Fruit fly (Drosophila melanogaster) whole organism, wandering third instar larva: ENCODE data around the gene tok.
A peak's percentile ranks its signal among the peaks of the same experiment; 100 is the strongest.

Experiments
- Abd-B ChIP-seq: fragments of >200 bp; optimal IDR thresholded peaks from 2 replicates; lab custom pipeline; 2017; ENCODE audit warnings: missing biosample characterization, missing genetic modification characterization
- CG32264 ChIP-seq: fragments of 200-800 bp; sonication (Bioruptor generic); optimal IDR thresholded peaks from 2 replicates; lab custom pipeline; 2016; ENCODE audit warnings: missing biosample characterization, missing genetic modification characterization
- CG9705 ChIP-seq: fragments of 200-800 bp; sonication (Bioruptor generic); optimal IDR thresholded peaks from 2 replicates; lab custom pipeline; 2018; ENCODE audit warnings: missing biosample characterization, mild to moderate bottlenecking, missing genetic modification characterization
- CrebA ChIP-seq: fragments of 200-800 bp; sonication (Bioruptor generic); optimal IDR thresholded peaks from 2 replicates; lab custom pipeline; 2016; ENCODE audit warnings: missing biosample characterization, mild to moderate bottlenecking, missing genetic modification characterization, borderline replicate concordance
- Dfd ChIP-seq: fragments of >200 bp; optimal IDR thresholded peaks from 2 replicates; lab custom pipeline; 2017; ENCODE audit warnings: missing biosample characterization, missing genetic modification characterization
- Dif ChIP-seq: fragments of 200-275, 200-300 bp; sonication (Bioruptor generic); optimal IDR thresholded peaks from 2 replicates; lab custom pipeline; 2018; ENCODE audit warnings: missing biosample characterization, missing genetic modification characterization; ENCODE audit not compliant: partially characterized antibody
- GATAd ChIP-seq: sonication (Bioruptor generic); optimal IDR thresholded peaks from 2 replicates; lab custom pipeline; 2016; ENCODE audit warnings: missing biosample characterization, missing genetic modification characterization
- HLH106 ChIP-seq: fragments of 200-800 bp; optimal IDR thresholded peaks from 3 replicates; lab custom pipeline; 2019; ENCODE audit warnings: missing biosample characterization, mild to moderate bottlenecking, missing genetic modification characterization, moderate library complexity
- Hnf4 ChIP-seq: fragments of 200-800 bp; sonication (Bioruptor generic); optimal IDR thresholded peaks from 2 replicates; lab custom pipeline; 2016; ENCODE audit warnings: missing biosample characterization, mild to moderate bottlenecking, missing genetic modification characterization
- Hr78 ChIP-seq: fragments of >200 bp; optimal IDR thresholded peaks from 2 replicates; lab custom pipeline; 2017; ENCODE audit warnings: missing biosample characterization, missing genetic modification characterization
- Hr83 ChIP-seq: fragments of 200-300 bp; sonication (Bioruptor generic); optimal IDR thresholded peaks from 2 replicates; lab custom pipeline; 2016; ENCODE audit warnings: missing biosample characterization, mild to moderate bottlenecking, missing genetic modification characterization, moderate library complexity; ENCODE audit not compliant: poor library complexity, severe bottlenecking
- Jra ChIP-seq: sonication (Bioruptor generic); optimal IDR thresholded peaks from 2 replicates; lab custom pipeline; 2016; ENCODE audit warnings: missing biosample characterization, missing genetic modification characterization
- Mio ChIP-seq: sonication (Bioruptor generic); optimal IDR thresholded peaks from 2 replicates; lab custom pipeline; 2016; ENCODE audit warnings: missing biosample characterization, missing genetic modification characterization
- Myc ChIP-seq: fragments of >200 bp; optimal IDR thresholded peaks from 2 replicates; lab custom pipeline; 2017
- N ChIP-seq: fragments of >200 bp; optimal IDR thresholded peaks from 2 replicates; lab custom pipeline; 2018; ENCODE audit warnings: missing biosample characterization, missing external identifiers, missing genetic modification characterization
- OdsH ChIP-seq: fragments of 200-800 bp; sonication (Bioruptor generic); optimal IDR thresholded peaks from 2 replicates; lab custom pipeline; 2016; ENCODE audit warnings: missing biosample characterization, mild to moderate bottlenecking, missing genetic modification characterization
- Rel ChIP-seq, 2 experiments: fragments of 200-800 bp; sonication (Bioruptor generic) in 1 of 2; optimal IDR thresholded peaks; 2 replicates in 1 of 2; 3 replicates in 1 of 2; lab custom pipeline; 2016 to 2019; ENCODE audit warnings: mild to moderate bottlenecking in 2 of 2, missing biosample characterization in 2 of 2, missing genetic modification characterization in 2 of 2, moderate library complexity in 1 of 2
- Sp1 ChIP-seq: fragments of 200-800 bp; sonication (Bioruptor generic); optimal IDR thresholded peaks from 3 replicates; lab custom pipeline; 2019; ENCODE audit warnings: missing biosample characterization, mild to moderate bottlenecking, missing genetic modification characterization, moderate library complexity
- Vsx2 ChIP-seq: fragments of 200-300, 225-300 bp; sonication (Bioruptor generic); optimal IDR thresholded peaks from 2 replicates; lab custom pipeline; 2018; ENCODE audit warnings: missing biosample characterization, missing genetic modification characterization; ENCODE audit not compliant: partially characterized antibody
- br ChIP-seq: fragments of 200-800 bp; sonication (Bioruptor generic); optimal IDR thresholded peaks from 2 replicates; lab custom pipeline; 2016; ENCODE audit warnings: missing biosample characterization, missing genetic modification characterization
- brk ChIP-seq: fragments of 200-800 bp; sonication (Bioruptor generic); optimal IDR thresholded peaks from 2 replicates; lab custom pipeline; 2016; ENCODE audit warnings: missing biosample characterization, mild to moderate bottlenecking, missing genetic modification characterization
- dl ChIP-seq, 2 experiments: fragments of 175-275, 200-275 bp in 1 of 2; fragments of 200-275 bp in 1 of 2; sonication (Bioruptor generic); optimal IDR thresholded peaks; lab custom pipeline; 2018; ENCODE audit warnings: mild to moderate bottlenecking in 2 of 2, missing biosample characterization in 2 of 2, missing genetic modification characterization in 2 of 2, moderate library complexity in 2 of 2; ENCODE audit not compliant: partially characterized antibody in 2 of 2, insufficient read depth in 1 of 2
- dmrt93B ChIP-seq: fragments of 200-800 bp; sonication (Bioruptor generic); optimal IDR thresholded peaks from 2 replicates; lab custom pipeline; 2018; ENCODE audit warnings: missing biosample characterization, mild to moderate bottlenecking, missing genetic modification characterization
- dsf ChIP-seq: sonication (Bioruptor generic); optimal IDR thresholded peaks from 2 replicates; lab custom pipeline; 2016; ENCODE audit warnings: missing biosample characterization, missing genetic modification characterization, borderline replicate concordance
- ey ChIP-seq: fragments of 200-800 bp; sonication (Bioruptor generic); optimal IDR thresholded peaks from 2 replicates; lab custom pipeline; 2016; ENCODE audit warnings: missing biosample characterization, missing genetic modification characterization
- foxo ChIP-seq, 2 experiments: fragments of 200-800 bp; sonication (Bioruptor generic); optimal IDR thresholded peaks; 2 replicates in 1 of 2; 3 replicates in 1 of 2; lab custom pipeline; 2016 to 2017; ENCODE audit warnings: missing biosample characterization in 2 of 2, missing genetic modification characterization in 2 of 2
- fru ChIP-seq: fragments of 200-800 bp; sonication (Bioruptor generic); optimal IDR thresholded peaks from 3 replicates; lab custom pipeline; 2016; ENCODE audit warnings: missing biosample characterization, mild to moderate bottlenecking, missing genetic modification characterization
- h ChIP-seq: fragments of 200-800 bp; sonication (Bioruptor generic); optimal IDR thresholded peaks from 3 replicates; lab custom pipeline; 2016; ENCODE audit warnings: missing biosample characterization, mild to moderate bottlenecking, missing genetic modification characterization
- jim ChIP-seq: fragments of 175-275, 200-325 bp; sonication (Bioruptor generic); optimal IDR thresholded peaks from 2 replicates; lab custom pipeline; 2016; ENCODE audit warnings: missing biosample characterization, mild to moderate bottlenecking, missing genetic modification characterization
- lola ChIP-seq: fragments of >200 bp; optimal IDR thresholded peaks from 2 replicates; lab custom pipeline; 2017; ENCODE audit warnings: missing biosample characterization, missing genetic modification characterization
- pan ChIP-seq: fragments of >200 bp; optimal IDR thresholded peaks from 2 replicates; lab custom pipeline; 2017
- psq ChIP-seq: fragments of 200-800 bp; sonication (Bioruptor generic); optimal IDR thresholded peaks from 3 replicates; lab custom pipeline; 2017; ENCODE audit warnings: missing biosample characterization, mild to moderate bottlenecking, missing genetic modification characterization, moderate library complexity
- rgr ChIP-seq: fragments of 200-800 bp; sonication (Bioruptor generic); optimal IDR thresholded peaks from 3 replicates; lab custom pipeline; 2016; ENCODE audit warnings: missing biosample characterization, mild to moderate bottlenecking, missing genetic modification characterization
- sage ChIP-seq: fragments of 200-800 bp; sonication (Bioruptor generic); optimal IDR thresholded peaks from 2 replicates; lab custom pipeline; 2016; ENCODE audit warnings: missing biosample characterization, mild to moderate bottlenecking, missing genetic modification characterization
- sv ChIP-seq: fragments of 200-800 bp; sonication (Bioruptor generic); optimal IDR thresholded peaks from 3 replicates; lab custom pipeline; 2016; ENCODE audit warnings: missing biosample characterization, missing genetic modification characterization
- tai ChIP-seq: sonication (Bioruptor generic); optimal IDR thresholded peaks from 2 replicates; lab custom pipeline; 2016; ENCODE audit warnings: missing biosample characterization, missing genetic modification characterization
- usp ChIP-seq: fragments of >200 bp; optimal IDR thresholded peaks from 2 replicates; lab custom pipeline; 2017; ENCODE audit warnings: missing biosample characterization, missing genetic modification characterization
- woc ChIP-seq: sonication (Bioruptor generic); optimal IDR thresholded peaks from 2 replicates; lab custom pipeline; 2016; ENCODE audit warnings: missing biosample characterization, mild to moderate bottlenecking, missing genetic modification characterization

The tok gene

DNA sequence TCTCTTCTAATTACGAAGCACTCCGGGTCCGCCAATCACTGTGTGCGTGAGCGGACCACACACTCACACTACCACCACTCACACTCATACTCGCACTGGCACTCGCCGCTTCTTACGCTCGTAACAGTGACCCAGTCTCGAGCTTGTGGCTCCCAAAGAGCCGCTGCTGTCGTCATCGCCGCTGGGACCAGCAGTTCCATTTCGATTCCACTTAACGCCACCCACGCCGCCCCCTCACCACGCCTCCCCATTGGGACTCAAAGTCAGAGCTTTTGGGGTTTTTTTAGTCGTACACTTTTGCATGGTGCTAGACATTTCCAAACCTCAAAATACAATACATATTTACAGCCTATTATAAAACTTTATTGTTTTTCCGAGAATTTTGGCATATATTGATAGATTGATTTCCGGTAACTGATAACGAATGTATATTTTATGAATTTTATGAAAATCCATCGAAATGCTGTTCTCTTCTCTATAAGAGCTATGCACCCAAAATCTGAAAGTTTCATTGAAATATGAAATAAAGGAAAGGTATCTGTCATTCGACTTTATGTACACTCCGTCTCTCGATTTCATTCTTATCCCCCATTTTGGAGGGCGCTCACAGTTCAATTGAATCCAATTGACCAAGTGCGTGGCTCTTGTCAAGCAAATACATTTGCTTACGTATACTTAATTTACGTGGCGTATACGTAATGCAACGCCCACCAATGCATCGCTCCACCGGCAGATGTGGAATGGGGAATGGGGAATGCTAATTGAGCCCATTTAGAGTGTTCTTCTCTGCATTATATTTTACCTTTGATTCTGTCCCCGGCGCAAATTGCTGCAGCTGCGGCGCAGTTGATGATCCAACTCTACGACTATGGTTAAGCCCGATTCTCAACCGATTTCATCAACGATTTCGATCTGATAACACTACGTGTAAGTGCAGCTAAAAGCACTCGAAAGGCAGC, 52.1 kb downstream of the tok start, which contains the start of gene CG42331:
Gene CG42331 (plus strand): TSS at position 909 of the 959 bp plus-strand sequence.
- no peak for TF ChIP-seq tai
- no peak for TF ChIP-seq Hr78
- TF ChIP-seq sage (GFP tag; lab: Kevin White, UChicago) = no peak
- no peak for TF ChIP-seq CG9705 (GFP tag; lab: Kevin White, UChicago)
- no peak for TF ChIP-seq Hr83 (GFP tag; lab: Kevin White, UChicago)
- TF ChIP-seq Hnf4 (GFP tag; lab: Kevin White, UChicago) = peak; percentile 5
- peak in 1 of 2 experiments; percentile 52 for TF ChIP-seq dl (GFP tag; optimal IDR thresholded peaks at IDR 0.05; lab: Kevin White, UChicago; ENCODE audit: insufficient read depth in 1 of 2, partially characterized antibody in 2 of 2)
- peak; percentile 50 for TF ChIP-seq h
- TF ChIP-seq N (GFP tag; lab: Kevin White, UChicago) = no peak
- TF ChIP-seq foxo (GFP tag; optimal IDR thresholded peaks at IDR 0.05; lab: Kevin White, UChicago) = peak in 1 of 2 experiments; percentile 69
- TF ChIP-seq Sp1 (GFP tag; lab: Kevin White, UChicago) = no peak
- peak; percentile 51 for TF ChIP-seq OdsH
- TF ChIP-seq usp = no peak
- no peak for TF ChIP-seq dsf (GFP tag; lab: Kevin White, UChicago)
- no peak for TF ChIP-seq lola (GFP tag; lab: Kevin White, UChicago)
- no peak for TF ChIP-seq CrebA (GFP tag; lab: Kevin White, UChicago)
- TF ChIP-seq Jra (GFP tag; lab: Kevin White, UChicago) = no peak
- no peak for TF ChIP-seq br
- peak; percentile 11 for TF ChIP-seq brk (GFP tag; lab: Kevin White, UChicago)
- no peak for TF ChIP-seq GATAd (GFP tag; lab: Kevin White, UChicago)
- TF ChIP-seq fru (GFP tag; lab: Kevin White, UChicago) = peak; percentile 71
- no peak for TF ChIP-seq Rel (GFP tag; optimal IDR thresholded peaks at IDR 0.05; lab: Kevin White, UChicago)
- TF ChIP-seq Rel (tag; optimal IDR thresholded peaks at IDR 0.05; lab: Kevin White, UChicago) = peak; percentile 87
- TF ChIP-seq pan (lab: Kevin White, UChicago) = no peak
- TF ChIP-seq Myc (lab: Kevin White, UChicago) = no peak
- TF ChIP-seq rgr = peak; percentile 50
- TF ChIP-seq Mio = no peak
- TF ChIP-seq psq (GFP tag; lab: Kevin White, UChicago) = no peak
- TF ChIP-seq sv = no peak
- TF ChIP-seq ey (GFP tag; lab: Kevin White, UChicago) = peak; percentile 38
- TF ChIP-seq jim = no peak
- no peak for TF ChIP-seq Vsx2
- peak; percentile 3 for TF ChIP-seq Dif (GFP tag; lab: Kevin White, UChicago)
- TF ChIP-seq Dfd (GFP tag; lab: Kevin White, UChicago) = no peak
- TF ChIP-seq dmrt93B (GFP tag; lab: Kevin White, UChicago) = no peak
- TF ChIP-seq woc (GFP tag; lab: Kevin White, UChicago) = no peak
- TF ChIP-seq Abd-B (GFP tag; lab: Kevin White, UChicago) = no peak
- TF ChIP-seq CG32264 = no peak
- TF ChIP-seq HLH106 = peak; percentile 23

DNA sequence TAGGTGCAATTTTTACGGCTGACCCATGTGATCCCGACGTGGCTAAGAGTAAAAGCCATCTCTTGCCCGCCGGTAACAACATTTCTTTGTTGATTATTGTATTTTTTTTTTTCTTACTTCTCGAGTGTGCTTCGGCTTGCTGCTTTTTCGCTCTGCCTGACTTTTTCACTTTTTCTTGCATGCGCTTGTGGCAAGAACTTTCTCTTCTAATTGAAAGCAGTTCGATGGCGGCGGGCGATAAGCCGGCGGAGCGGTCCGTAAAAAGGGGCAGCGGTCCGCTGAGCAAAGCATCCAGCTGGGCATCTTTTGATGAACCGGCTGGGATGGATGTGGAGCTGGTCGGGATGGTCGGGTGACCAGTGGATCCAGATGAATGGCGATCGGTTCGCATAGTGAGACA, 53.5 kb downstream of the tok start:
- TF ChIP-seq lola (GFP tag; lab: Kevin White, UChicago) = no peak
